ENCODE assay signal across 3 fruit fly cellular contexts in the genomic region with DNA sequence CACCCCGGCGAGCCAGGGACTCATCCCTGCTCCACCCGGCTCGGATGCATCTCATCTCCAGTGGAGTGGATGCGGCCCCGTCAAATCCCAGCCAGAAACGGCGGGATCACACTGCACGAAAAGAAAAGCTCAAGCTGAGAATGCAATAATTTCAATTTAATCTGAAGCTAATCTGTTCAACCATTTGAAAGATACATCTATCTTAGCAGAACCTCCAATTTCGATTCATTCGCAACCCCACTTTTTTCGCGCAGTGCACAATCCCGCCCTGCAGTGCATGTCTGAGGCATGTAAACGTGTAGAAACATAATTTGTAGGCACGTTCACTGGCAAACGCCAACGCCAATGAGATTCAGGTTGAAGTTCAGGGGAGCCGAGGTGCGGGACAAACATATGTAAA.
TF ChIP-seq lines count a peak whose summit lies in the region.

No protein-coding gene starts in this region.

TF ChIP-seq in whole organism, embryonic, 481 proteins besides CTCF, POLR2A, EP300 and RAD21 (continued from another document and continues in another):
- TF ChIP-seq Xbp1 (GFP tag; optimal IDR thresholded peaks at IDR 0.05; lab: Kevin White, UChicago) (peak; percentile 50), CG12071 (GFP tag; optimal IDR thresholded peaks at IDR 0.05; lab: Kevin White, UChicago) (peak; percentile 10), CG2712 (tag; optimal IDR thresholded peaks at IDR 0.05; lab: Kevin White, UChicago) (peak; percentile 72), Drgx (GFP tag; IDR thresholded peaks at IDR 0.05; lab: Robert Waterston, UW) (0 out of 2 replicates have a peak, but pooled peaks have one; percentile 24), chif (GFP tag; optimal IDR thresholded peaks at IDR 0.05; lab: Kevin White, UChicago) (peak; percentile 47 to 60), CG1024 (GFP tag; IDR thresholded peaks at IDR 0.05; lab: Robert Waterston, UW) (peak; percentile 70), CG13775 (GFP tag; optimal IDR thresholded peaks at IDR 0.05; lab: Kevin White, UChicago) (peak; percentile 23), CG10979 (tag; optimal IDR thresholded peaks at IDR 0.05; lab: Kevin White, UChicago) (peak; percentile 74), CG17359 (tag; optimal IDR thresholded peaks at IDR 0.05; lab: Kevin White, UChicago) (peak; percentile 64), CG12744 (GFP tag; optimal IDR thresholded peaks at IDR 0.05; lab: Kevin White, UChicago) (no peak), seq (GFP tag; IDR thresholded peaks at IDR 0.05; lab: Robert Waterston, UW) (0 out of 2 replicates have a peak, but pooled peaks have one; percentile 11), ind (GFP tag; optimal IDR thresholded peaks at IDR 0.05; lab: Kevin White, UChicago) (peak; percentile 42), sob (GFP tag; IDR thresholded peaks at IDR 0.05; lab: Robert Waterston, UW) (peak; percentile 72; the same call in 1 of the 2 replicates), CG10267 (tag; optimal IDR thresholded peaks at IDR 0.05; lab: Kevin White, UChicago) (peak; percentile 32), B-H1 (GFP tag; IDR thresholded peaks at IDR 0.05; lab: Robert Waterston, UW) (0 out of 3 replicates have a peak, but pooled peaks have one; percentile 16), crp (GFP tag; optimal IDR thresholded peaks at IDR 0.05; lab: Kevin White, UChicago) (no peak), CG1647 (GFP tag; optimal IDR thresholded peaks at IDR 0.05; lab: Kevin White, UChicago) (no peak), CG33213 (GFP tag; optimal IDR thresholded peaks at IDR 0.05; lab: Kevin White, UChicago) (peak; percentile 34), tio (GFP tag; optimal IDR thresholded peaks at IDR 0.05; lab: Kevin White, UChicago) (peak; percentile 15), CG14050 (GFP tag; IDR thresholded peaks at IDR 0.05; lab: Robert Waterston, UW) (0 out of 3 replicates have a peak, but pooled peaks have one; percentile 10), CG10147 (GFP tag; optimal IDR thresholded peaks at IDR 0.05; lab: Kevin White, UChicago) (no peak), slp2 (GFP tag; optimal IDR thresholded peaks at IDR 0.05; lab: Kevin White, UChicago) (peak; percentile 54), dimm (GFP tag; IDR thresholded peaks at IDR 0.05; lab: Robert Waterston, UW) (0 out of 2 replicates have a peak, but pooled peaks have one; percentile 56), CG3281 (GFP tag; optimal IDR thresholded peaks at IDR 0.05; lab: Kevin White, UChicago) (no peak), CG11093 (GFP tag; IDR thresholded peaks at IDR 0.05; lab: Robert Waterston, UW) (no peak), bsh (GFP tag; optimal IDR thresholded peaks at IDR 0.05; lab: Kevin White, UChicago) (peak in 1 of 2 experiments; percentile 74), Chrac-16 (GFP tag; optimal IDR thresholded peaks at IDR 0.05; lab: Kevin White, UChicago) (peak; percentile 40), Aef1 (GFP tag; IDR thresholded peaks at IDR 0.05; lab: Robert Waterston, UW) (peak; percentile 27; the same call in 1 of the 3 replicates), CG12104 (GFP tag; optimal IDR thresholded peaks at IDR 0.05; lab: Kevin White, UChicago) (no peak), CG14441 (GFP tag; IDR thresholded peaks at IDR 0.05; lab: Robert Waterston, UW) (0 out of 2 replicates have a peak, but pooled peaks have one; percentile 11), ro (GFP tag; IDR thresholded peaks at IDR 0.05; lab: Robert Waterston, UW) (peak; percentile 38; the same call in 1 of the 2 replicates), MESR4 (GFP tag; optimal IDR thresholded peaks at IDR 0.05; lab: Kevin White, UChicago) (no peak), Gsc (GFP tag; IDR thresholded peaks at IDR 0.05; lab: Robert Waterston, UW) (peak; percentile 40; the same call in 1 of the 2 replicates), CG2202 (tag; optimal IDR thresholded peaks at IDR 0.05; lab: Kevin White, UChicago) (peak; percentile 18), fd96Cb (tag; optimal IDR thresholded peaks at IDR 0.05; lab: Kevin White, UChicago) (peak; percentile 56), CG11723 (GFP tag; optimal IDR thresholded peaks at IDR 0.05; lab: Kevin White, UChicago) (no peak), CG17829 (tag; optimal IDR thresholded peaks at IDR 0.05; lab: Kevin White, UChicago) (peak; percentile 56), ara (GFP tag; IDR thresholded peaks at IDR 0.05; lab: Robert Waterston, UW) (peak; percentile 75), tin (GFP tag; optimal IDR thresholded peaks at IDR 0.05; lab: Kevin White, UChicago) (peak; percentile 58), CG7357 (GFP tag; IDR thresholded peaks at IDR 0.05; lab: Robert Waterston, UW) (no peak)

TF ChIP-seq in whole organism, prepupa, 60 proteins besides CTCF, POLR2A, EP300 and RAD21 (continued from another document):
- TF ChIP-seq fkh (GFP tag; optimal IDR thresholded peaks at IDR 0.05; lab: Kevin White, UChicago), result no peak
- peak; percentile 58 for TF ChIP-seq Met (GFP tag; optimal IDR thresholded peaks at IDR 0.05; lab: Kevin White, UChicago)
- peak; percentile 10 for TF ChIP-seq CG11902 (GFP tag; optimal IDR thresholded peaks at IDR 0.05; lab: Kevin White, UChicago)
- peak; percentile 36 for TF ChIP-seq CG3032 (tag; optimal IDR thresholded peaks at IDR 0.05; lab: Kevin White, UChicago)
- TF ChIP-seq svp (GFP tag; lab: Kevin White, UChicago), result no peak
- peak; percentile 69 for TF ChIP-seq CG3919 (GFP tag; optimal IDR thresholded peaks at IDR 0.05; lab: Kevin White, UChicago)
- TF ChIP-seq pdm3 (GFP tag; optimal IDR thresholded peaks at IDR 0.05; lab: Kevin White, UChicago), result peak; percentile 39
- no peak for TF ChIP-seq CG11762 (GFP tag; optimal IDR thresholded peaks at IDR 0.05; lab: Kevin White, UChicago; ENCODE audit: insufficient read depth)
- TF ChIP-seq Hr39 (GFP tag; optimal IDR thresholded peaks at IDR 0.05; lab: Kevin White, UChicago), result peak; percentile 54
- peak; percentile 3 for TF ChIP-seq CG34406 (GFP tag; optimal IDR thresholded peaks at IDR 0.05; lab: Kevin White, UChicago)
- peak; percentile 9 for TF ChIP-seq CG4318 (GFP tag; optimal IDR thresholded peaks at IDR 0.05; lab: Kevin White, UChicago)
- peak; percentile 49 for TF ChIP-seq topi (GFP tag; optimal IDR thresholded peaks at IDR 0.05; lab: Kevin White, UChicago)
- no peak for TF ChIP-seq Hr38 (GFP tag; optimal IDR thresholded peaks at IDR 0.05; lab: Kevin White, UChicago)
- TF ChIP-seq CG11294 (GFP tag; IDR thresholded peaks at IDR 0.05; lab: Robert Waterston, UW), result no peak
- peak; percentile 44 for TF ChIP-seq CG32006 (GFP tag; optimal IDR thresholded peaks at IDR 0.05; lab: Kevin White, UChicago)
- TF ChIP-seq CG8119 (GFP tag; IDR thresholded peaks at IDR 0.05; lab: Robert Waterston, UW), result peak; percentile 43; the same call in 1 of the 3 replicates
- TF ChIP-seq Sox102F (GFP tag; optimal IDR thresholded peaks at IDR 0.05; lab: Kevin White, UChicago), result no peak
- TF ChIP-seq Lpt (GFP tag; optimal IDR thresholded peaks at IDR 0.05; lab: Kevin White, UChicago), result no peak
- peak; percentile 5 for TF ChIP-seq dsx (GFP tag; optimal IDR thresholded peaks at IDR 0.05; lab: Kevin White, UChicago; ENCODE audit: poor library complexity, severe bottlenecking)
- TF ChIP-seq CG7368 (GFP tag; optimal IDR thresholded peaks at IDR 0.05; lab: Kevin White, UChicago), result no peak
- TF ChIP-seq achi (GFP tag; optimal IDR thresholded peaks at IDR 0.05; lab: Kevin White, UChicago), result peak; percentile 46
- peak; percentile 29; the same call in 1 of the 2 replicates for TF ChIP-seq CG15336 (GFP tag; IDR thresholded peaks at IDR 0.05; lab: Robert Waterston, UW)
- peak; percentile 30 for TF ChIP-seq CG6792 (GFP tag; optimal IDR thresholded peaks at IDR 0.05; lab: Kevin White, UChicago)
- no peak for TF ChIP-seq CG16779 (tag; optimal IDR thresholded peaks at IDR 0.05; lab: Kevin White, UChicago)
- no peak for TF ChIP-seq vri (GFP tag; optimal IDR thresholded peaks at IDR 0.05; lab: Kevin White, UChicago)
- peak; percentile 23 for TF ChIP-seq Smox (GFP tag; optimal IDR thresholded peaks at IDR 0.05; lab: Kevin White, UChicago)
- TF ChIP-seq CG10631 (GFP tag; optimal IDR thresholded peaks at IDR 0.05; lab: Kevin White, UChicago), result peak; percentile 47
- TF ChIP-seq Ets96B (tag; optimal IDR thresholded peaks at IDR 0.05; lab: Kevin White, UChicago), result peak; percentile 44
- TF ChIP-seq OdsH (GFP tag; optimal IDR thresholded peaks at IDR 0.05; lab: Kevin White, UChicago), result peak; percentile 41
- TF ChIP-seq lz (GFP tag; optimal IDR thresholded peaks at IDR 0.05; lab: Kevin White, UChicago), result peak; percentile 49
- TF ChIP-seq CG6808 (GFP tag; optimal IDR thresholded peaks at IDR 0.05; lab: Kevin White, UChicago), result no peak
- TF ChIP-seq cyc (GFP tag; optimal IDR thresholded peaks at IDR 0.05; lab: Kevin White, UChicago), result peak; percentile 58
- TF ChIP-seq CG6163 (GFP tag; IDR thresholded peaks at IDR 0.05; lab: Robert Waterston, UW), result peak; percentile 79
- TF ChIP-seq CG6854 (GFP tag; optimal IDR thresholded peaks at IDR 0.05; lab: Kevin White, UChicago), result no peak
- peak; percentile 10 for TF ChIP-seq Sox15 (GFP tag; optimal IDR thresholded peaks at IDR 0.05; lab: Kevin White, UChicago)
- TF ChIP-seq net (GFP tag; optimal IDR thresholded peaks at IDR 0.05; lab: Kevin White, UChicago), result peak; percentile 20
- TF ChIP-seq Eip75B (GFP tag; optimal IDR thresholded peaks at IDR 0.05; lab: Kevin White, UChicago), result peak; percentile 17
- peak; percentile 45 for TF ChIP-seq esn (GFP tag; optimal IDR thresholded peaks at IDR 0.05; lab: Kevin White, UChicago)

TF ChIP-seq in whole organism, wandering third instar larva, 38 proteins besides CTCF, POLR2A, EP300 and RAD21 (continued from another document):
- TF ChIP-seq Myc (optimal IDR thresholded peaks at IDR 0.05; lab: Kevin White, UChicago) (no peak), brk (GFP tag; optimal IDR thresholded peaks at IDR 0.05; lab: Kevin White, UChicago) (no peak), pan (optimal IDR thresholded peaks at IDR 0.05; lab: Kevin White, UChicago) (no peak), usp (GFP tag; optimal IDR thresholded peaks at IDR 0.05; lab: Kevin White, UChicago) (no peak), tai (GFP tag; optimal IDR thresholded peaks at IDR 0.05; lab: Kevin White, UChicago) (no peak), jim (GFP tag; optimal IDR thresholded peaks at IDR 0.05; lab: Kevin White, UChicago) (no peak), Vsx2 (GFP tag; optimal IDR thresholded peaks at IDR 0.05; lab: Kevin White, UChicago; ENCODE audit: partially characterized antibody) (no peak), sv (GFP tag; optimal IDR thresholded peaks at IDR 0.05; lab: Kevin White, UChicago) (no peak), Abd-B (GFP tag; optimal IDR thresholded peaks at IDR 0.05; lab: Kevin White, UChicago) (no peak)
TF ChIP-seq in whole organism, wandering third instar larva: peak in this region for 7.
